Worm (Caenorhabditis elegans): ENCODE data around the gene F08D12.15.

F08D12.15 gene

DNA sequence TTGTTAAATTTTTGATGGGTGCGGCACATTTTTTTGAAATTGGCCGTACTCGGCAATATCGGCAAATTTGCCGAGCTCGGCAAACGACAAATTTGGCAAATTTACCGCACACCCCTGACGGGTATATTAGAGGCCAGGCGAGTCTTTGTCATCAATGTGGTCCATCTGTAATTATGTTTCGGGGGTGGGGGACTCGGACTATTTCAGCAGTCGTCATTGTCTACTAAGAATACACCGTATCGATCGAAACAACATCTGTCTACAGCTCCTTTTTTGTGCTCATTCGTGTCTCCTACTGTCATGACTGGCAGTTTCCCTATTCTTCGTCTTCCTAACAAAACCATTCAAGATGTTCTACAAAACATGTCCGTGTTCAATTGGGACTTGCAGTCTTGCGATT is at the start of gene F08D12.15:
TSS of gene F08D12.15 (plus strand) at position 301 of the 400 bp plus-strand sequence.
- TF ChIP-seq med-1 (GFP tag; optimal IDR thresholded peaks at IDR 0.05; ENCODE audit: insufficient read depth), result no peak
- no peak for TF ChIP-seq ztf-29 (GFP tag; IDR thresholded peaks at IDR 0.05)
- TF ChIP-seq ztf-23 (GFP tag; IDR thresholded peaks at IDR 0.05), result no peak
- 0 out of 2 replicates have a peak, but pooled peaks have one; percentile 5 for TF ChIP-seq klf-2 (GFP tag; conservative IDR thresholded peaks at IDR 0.05)
- TF ChIP-seq tab-1 (GFP tag; IDR thresholded peaks at IDR 0.05), result no peak
- TF ChIP-seq flt-1 (GFP tag; IDR thresholded peaks at IDR 0.05), result no peak

DNA sequence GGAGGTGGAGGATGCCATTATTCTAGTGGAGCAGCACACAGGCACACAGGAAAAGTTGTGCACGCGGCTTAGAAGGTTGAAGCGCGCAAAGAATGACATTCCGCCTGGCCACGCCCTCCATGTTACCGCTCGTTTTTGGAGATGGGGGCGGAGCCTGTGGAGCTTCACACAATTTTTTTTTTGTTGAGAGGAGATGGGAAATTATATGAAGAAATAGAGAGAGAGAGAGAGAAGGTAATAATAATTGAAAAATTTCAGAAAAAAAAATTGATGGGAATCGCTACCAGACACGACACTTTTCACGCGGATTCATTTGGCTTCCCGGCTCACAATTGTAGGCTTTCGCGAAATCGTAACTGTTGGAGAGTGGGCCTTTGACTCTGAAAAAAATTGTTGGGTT is 49.1 kb upstream of the F08D12.15 start, which contains the start of gene T05A8.3:
TSS of gene T05A8.3 (minus strand) at position 101 of the 400 bp plus-strand sequence.
- TF ChIP-seq flt-1 (GFP tag; IDR thresholded peaks at IDR 0.05) (no peak), T22C8.4 (GFP tag; IDR thresholded peaks at IDR 0.05) (no peak), ztf-29 (GFP tag; IDR thresholded peaks at IDR 0.05) (no peak), tab-1 (GFP tag; IDR thresholded peaks at IDR 0.05) (no peak), cog-1 (tag; optimal IDR thresholded peaks at IDR 0.05) (no peak), ref-1 (GFP tag; conservative IDR thresholded peaks at IDR 0.05) (no peak), med-1 (GFP tag; optimal IDR thresholded peaks at IDR 0.05; ENCODE audit: insufficient read depth) (no peak), ztf-23 (GFP tag; IDR thresholded peaks at IDR 0.05) (no peak), klf-2 (GFP tag; conservative IDR thresholded peaks at IDR 0.05) (no peak)

DNA sequence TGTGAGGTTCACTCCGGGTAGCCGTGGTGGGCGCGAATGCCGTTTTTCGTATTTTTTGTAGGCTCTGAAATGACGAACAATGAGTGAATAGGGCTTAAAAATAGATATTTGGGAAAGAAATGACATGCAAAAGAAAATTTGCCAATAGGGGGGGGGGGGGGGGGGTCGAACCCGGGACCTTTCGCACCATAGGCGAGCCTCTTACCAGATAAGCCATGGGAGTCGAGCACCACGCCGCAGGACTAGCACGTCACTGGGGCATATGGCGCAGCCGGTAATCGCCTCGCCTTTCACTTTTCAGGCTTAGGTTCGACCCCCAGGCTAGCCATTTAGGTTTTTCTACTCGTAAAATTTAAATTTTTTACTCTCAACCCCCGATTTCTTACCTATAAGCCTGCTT is 47.2 kb upstream of the F08D12.15 start:
- TF ChIP-seq flt-1 (GFP tag; IDR thresholded peaks at IDR 0.05) (no peak), cog-1 (tag; optimal IDR thresholded peaks at IDR 0.05) (no peak), T22C8.4 (GFP tag; IDR thresholded peaks at IDR 0.05) (no peak), ztf-29 (GFP tag; IDR thresholded peaks at IDR 0.05) (no peak), tab-1 (GFP tag; IDR thresholded peaks at IDR 0.05) (no peak), ztf-23 (GFP tag; IDR thresholded peaks at IDR 0.05) (no peak), med-1 (GFP tag; optimal IDR thresholded peaks at IDR 0.05; ENCODE audit: insufficient read depth) (no peak), klf-2 (GFP tag; conservative IDR thresholded peaks at IDR 0.05) (no peak), ref-1 (GFP tag; conservative IDR thresholded peaks at IDR 0.05) (no peak)

DNA sequence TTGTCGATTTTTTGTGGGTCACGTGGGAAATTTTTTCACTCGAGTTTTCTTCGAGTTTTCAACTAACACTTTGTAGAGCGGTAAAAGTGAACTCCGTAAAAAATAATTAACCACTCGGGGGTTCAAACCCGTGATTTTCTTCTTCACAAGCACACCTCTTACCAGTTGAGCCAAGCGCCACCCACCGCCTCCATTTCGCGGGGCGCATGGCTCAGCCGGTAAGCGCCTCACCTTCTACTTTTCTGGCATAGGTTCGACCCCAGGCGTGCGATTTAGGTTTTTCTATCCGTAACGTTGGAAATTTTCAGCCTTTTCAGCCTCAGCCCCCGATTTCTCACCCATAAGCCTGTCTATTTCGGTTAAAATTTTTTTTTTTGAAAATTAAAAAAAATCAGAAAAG is 44.4 kb upstream of the F08D12.15 start:
- TF ChIP-seq med-1 (GFP tag; optimal IDR thresholded peaks at IDR 0.05; ENCODE audit: insufficient read depth) (no peak), tab-1 (GFP tag; IDR thresholded peaks at IDR 0.05) (no peak), ztf-23 (GFP tag; IDR thresholded peaks at IDR 0.05) (no peak), ref-1 (GFP tag; conservative IDR thresholded peaks at IDR 0.05) (no peak), T22C8.4 (GFP tag; IDR thresholded peaks at IDR 0.05) (no peak), cog-1 (tag; optimal IDR thresholded peaks at IDR 0.05) (no peak), ztf-29 (GFP tag; IDR thresholded peaks at IDR 0.05) (no peak), flt-1 (GFP tag; IDR thresholded peaks at IDR 0.05) (no peak), klf-2 (GFP tag; conservative IDR thresholded peaks at IDR 0.05) (no peak)

DNA sequence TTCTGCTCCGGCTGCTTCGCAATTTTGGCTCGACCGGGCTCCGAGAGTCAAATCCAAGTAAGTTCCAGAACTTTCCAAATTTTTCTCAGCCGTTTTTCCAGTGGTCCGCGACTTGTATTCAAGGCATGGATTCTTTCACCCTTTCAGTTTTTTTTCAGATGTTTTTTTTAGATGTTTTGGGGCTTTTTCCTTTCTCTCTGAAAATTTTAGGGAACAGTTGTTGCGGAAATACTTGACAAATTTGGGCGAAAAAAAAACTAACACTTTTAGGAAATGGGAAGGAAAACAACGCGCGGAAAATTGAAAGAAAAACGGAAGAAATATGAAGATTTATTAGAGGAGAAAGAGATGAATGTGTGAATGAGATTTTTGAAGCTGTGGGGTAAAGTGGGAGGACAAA is 40.9 kb upstream of the F08D12.15 start, which contains the start of the genes T05A8.11 and nep-2:
TSS of gene T05A8.11 (minus strand) at position 101 of the 400 bp plus-strand sequence.
TSS of gene nep-2 (minus strand) at position 192 of the 400 bp plus-strand sequence.
- no peak for TF ChIP-seq tab-1 (GFP tag; IDR thresholded peaks at IDR 0.05)
- no peak for TF ChIP-seq flt-1 (GFP tag; IDR thresholded peaks at IDR 0.05)
- no peak for TF ChIP-seq T22C8.4 (GFP tag; IDR thresholded peaks at IDR 0.05)
- TF ChIP-seq klf-2 (GFP tag; conservative IDR thresholded peaks at IDR 0.05), result no peak
- TF ChIP-seq ztf-29 (GFP tag; IDR thresholded peaks at IDR 0.05), result no peak
- TF ChIP-seq cog-1 (tag; optimal IDR thresholded peaks at IDR 0.05), result no peak
- TF ChIP-seq med-1 (GFP tag; optimal IDR thresholded peaks at IDR 0.05; ENCODE audit: insufficient read depth), result no peak
- TF ChIP-seq ztf-23 (GFP tag; IDR thresholded peaks at IDR 0.05), result no peak
- TF ChIP-seq ref-1 (GFP tag; conservative IDR thresholded peaks at IDR 0.05), result no peak

DNA sequence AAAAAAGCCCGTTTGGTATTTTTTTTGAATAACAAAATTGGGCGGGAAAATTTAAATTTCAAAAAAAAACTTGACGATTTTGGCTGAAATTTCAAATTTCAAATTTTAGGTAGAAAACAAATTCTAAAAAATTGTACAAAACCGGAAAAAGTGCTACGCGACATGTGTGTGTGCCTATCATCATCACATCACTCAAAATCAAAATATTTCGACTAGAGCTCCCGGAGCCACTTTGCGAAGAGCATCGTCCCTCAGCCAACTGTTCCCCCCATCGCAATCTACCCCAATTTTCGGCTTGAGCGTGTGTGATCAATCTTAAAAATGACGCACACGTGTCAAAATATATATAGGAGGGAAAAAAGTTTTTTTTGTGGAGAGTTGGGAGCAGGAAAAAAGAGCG is 39.7 kb upstream of the F08D12.15 start:
- TF ChIP-seq cog-1 (tag; optimal IDR thresholded peaks at IDR 0.05) (no peak), ztf-29 (GFP tag; IDR thresholded peaks at IDR 0.05) (no peak), tab-1 (GFP tag; IDR thresholded peaks at IDR 0.05) (no peak), ztf-23 (GFP tag; IDR thresholded peaks at IDR 0.05) (no peak), klf-2 (GFP tag; conservative IDR thresholded peaks at IDR 0.05) (no peak), T22C8.4 (GFP tag; IDR thresholded peaks at IDR 0.05) (no peak), flt-1 (GFP tag; IDR thresholded peaks at IDR 0.05) (no peak), med-1 (GFP tag; optimal IDR thresholded peaks at IDR 0.05; ENCODE audit: insufficient read depth) (no peak), ref-1 (GFP tag; conservative IDR thresholded peaks at IDR 0.05) (no peak)

DNA sequence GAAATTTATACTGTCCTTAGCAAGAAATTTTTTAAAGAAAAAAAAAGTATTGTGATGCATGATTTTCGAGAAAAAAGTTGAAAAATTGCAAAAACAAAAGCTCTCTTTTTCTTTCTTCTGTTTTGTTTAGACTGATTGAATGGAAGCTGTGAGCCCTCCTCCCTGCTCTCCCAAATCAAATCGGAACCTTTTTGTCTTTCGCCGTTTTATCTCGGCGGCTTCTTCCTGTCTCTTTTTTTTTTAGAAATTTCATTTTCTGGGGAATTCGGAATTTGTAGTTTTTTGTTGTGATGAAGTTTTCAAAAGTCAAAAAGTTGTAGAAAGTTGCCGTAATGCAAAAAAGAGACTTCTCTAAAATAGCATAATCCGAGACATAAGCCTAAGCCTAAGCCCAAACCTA is 35.8 kb upstream of the F08D12.15 start:
- no peak for TF ChIP-seq ref-1 (GFP tag; conservative IDR thresholded peaks at IDR 0.05)
- no peak for TF ChIP-seq tab-1 (GFP tag; IDR thresholded peaks at IDR 0.05)
- no peak for TF ChIP-seq ztf-29 (GFP tag; IDR thresholded peaks at IDR 0.05)
- no peak for TF ChIP-seq flt-1 (GFP tag; IDR thresholded peaks at IDR 0.05)

DNA sequence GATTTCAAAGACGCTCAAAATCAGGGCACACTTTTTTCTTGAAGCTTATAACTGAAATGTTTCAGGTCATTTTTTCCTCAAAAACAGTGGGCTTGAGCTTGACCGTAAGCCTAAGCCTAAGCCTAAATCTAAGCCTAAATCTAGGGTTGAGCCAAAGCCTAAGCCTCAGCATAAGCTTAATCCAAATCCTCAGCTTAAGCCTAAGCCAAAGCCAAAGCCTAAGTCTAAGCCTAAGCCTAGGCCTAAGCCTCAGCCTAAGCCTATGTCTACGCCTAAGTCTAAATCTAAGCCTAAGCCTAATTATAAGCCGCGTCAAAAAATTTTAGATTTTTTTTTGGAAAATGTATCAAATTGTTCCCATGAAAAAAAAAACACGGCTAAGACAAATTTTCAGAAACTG is 32.2 kb upstream of the F08D12.15 start:
- no peak for TF ChIP-seq ztf-29 (GFP tag; IDR thresholded peaks at IDR 0.05)
- TF ChIP-seq tab-1 (GFP tag; IDR thresholded peaks at IDR 0.05), result no peak
- TF ChIP-seq ref-1 (GFP tag; conservative IDR thresholded peaks at IDR 0.05), result no peak
- no peak for TF ChIP-seq ztf-23 (GFP tag; IDR thresholded peaks at IDR 0.05)
- no peak for TF ChIP-seq klf-2 (GFP tag; conservative IDR thresholded peaks at IDR 0.05)
- no peak for TF ChIP-seq T22C8.4 (GFP tag; IDR thresholded peaks at IDR 0.05)
- no peak for TF ChIP-seq flt-1 (GFP tag; IDR thresholded peaks at IDR 0.05)

DNA sequence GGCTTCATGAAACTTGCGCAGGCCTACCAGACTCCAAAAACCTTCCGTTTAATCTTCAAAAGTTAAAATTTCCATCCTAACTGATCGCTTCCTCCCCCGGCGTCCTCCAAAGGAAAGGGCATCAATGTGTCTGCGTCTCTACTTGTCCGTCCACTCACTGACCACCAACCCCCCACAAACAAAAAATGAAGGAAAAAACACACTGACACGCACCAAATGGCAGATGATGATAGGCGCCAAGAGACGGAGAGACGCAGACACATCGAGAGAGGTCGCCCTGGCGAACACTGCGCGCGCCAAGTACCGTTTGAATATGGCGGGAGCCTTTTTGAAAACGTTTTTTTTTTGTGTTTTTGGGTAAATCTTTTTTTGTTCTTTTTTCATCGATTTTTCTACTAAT is 31.7 kb upstream of the F08D12.15 start:
- TF ChIP-seq klf-2 (GFP tag; conservative IDR thresholded peaks at IDR 0.05), result no peak
- no peak for TF ChIP-seq flt-1 (GFP tag; IDR thresholded peaks at IDR 0.05)
- no peak for TF ChIP-seq tab-1 (GFP tag; IDR thresholded peaks at IDR 0.05)
- TF ChIP-seq med-1 (GFP tag; optimal IDR thresholded peaks at IDR 0.05; ENCODE audit: insufficient read depth), result no peak
- no peak for TF ChIP-seq ref-1 (GFP tag; conservative IDR thresholded peaks at IDR 0.05)
- TF ChIP-seq ztf-29 (GFP tag; IDR thresholded peaks at IDR 0.05), result no peak
- TF ChIP-seq cog-1 (tag; optimal IDR thresholded peaks at IDR 0.05), result no peak
- TF ChIP-seq T22C8.4 (GFP tag; IDR thresholded peaks at IDR 0.05), result no peak
- TF ChIP-seq ztf-23 (GFP tag; IDR thresholded peaks at IDR 0.05), result no peak

DNA sequence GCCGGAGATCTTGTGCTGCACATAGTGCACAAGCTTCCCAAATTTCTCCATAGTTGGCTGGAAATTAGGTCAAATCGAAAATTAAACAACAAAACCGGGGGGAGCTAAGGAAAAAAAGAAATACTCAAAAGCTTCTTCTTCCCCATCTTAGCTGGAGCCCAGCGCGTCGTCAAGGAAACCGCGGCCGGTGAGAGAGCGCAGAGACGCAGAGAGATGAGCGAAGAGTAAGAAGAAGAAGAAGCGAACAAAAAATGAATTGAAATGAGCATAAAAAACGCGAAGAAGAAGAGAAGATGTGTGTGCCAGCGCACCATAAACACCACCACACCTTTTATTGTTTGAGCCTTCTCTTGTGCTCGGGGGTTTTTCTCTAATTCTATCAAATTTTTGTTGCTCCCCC is 31.2 kb upstream of the F08D12.15 start, which contains the start of gene wdr-31:
TSS of gene wdr-31 (minus strand) at position 101 of the 400 bp plus-strand sequence.
- TF ChIP-seq med-1 (GFP tag; optimal IDR thresholded peaks at IDR 0.05; ENCODE audit: insufficient read depth) (no peak), T22C8.4 (GFP tag; IDR thresholded peaks at IDR 0.05) (no peak), tab-1 (GFP tag; IDR thresholded peaks at IDR 0.05) (no peak), ztf-23 (GFP tag; IDR thresholded peaks at IDR 0.05) (no peak), ref-1 (GFP tag; conservative IDR thresholded peaks at IDR 0.05) (no peak), flt-1 (GFP tag; IDR thresholded peaks at IDR 0.05) (no peak), klf-2 (GFP tag; conservative IDR thresholded peaks at IDR 0.05) (no peak), cog-1 (tag; optimal IDR thresholded peaks at IDR 0.05) (no peak), ztf-29 (GFP tag; IDR thresholded peaks at IDR 0.05) (no peak)

Measured in whole organism, midembryonic.